Worm (Caenorhabditis elegans) whole organism, L1 larva: ENCODE measurements around the gene rgs-1.

Experiments used
- C04F5.9 ChIP-seq: sonication (generic microtip); optimal IDR thresholded peaks from 2 replicates; lab custom pipeline; 2016; ENCODE audit warnings: missing genetic modification characterization, missing compliant biosample characterization
- aly-2 ChIP-seq: fragments of 150-350 bp; optimal IDR thresholded peaks from 2 replicates; lab custom pipeline; 2014; ENCODE audit warnings: missing biosample characterization, missing genetic modification characterization
- fos-1 ChIP-seq: fragments of 150-350 bp; optimal IDR thresholded peaks from 2 replicates; lab custom pipeline; 2014; ENCODE audit warnings: missing biosample characterization, missing genetic modification characterization
- lin-14 ChIP-seq: fragments of 200-800 bp; sonication (Bioruptor generic); optimal IDR thresholded peaks from 2 replicates; lab custom pipeline; 2018; ENCODE audit warnings: mild to moderate bottlenecking, missing genetic modification characterization, moderate library complexity, missing compliant biosample characterization
- lin-39 ChIP-seq: fragments of 150-350 bp; optimal IDR thresholded peaks from 2 replicates; lab custom pipeline; 2014; ENCODE audit warnings: missing biosample characterization, missing genetic modification reagents, missing genetic modification characterization
- lsy-2 ChIP-seq, 2 experiments: fragments of 150-350 bp; optimal IDR thresholded peaks; 2 replicates each; lab custom pipeline; 2014; ENCODE audit warnings: missing biosample characterization in 2 of 2, missing genetic modification characterization in 2 of 2
- mep-1 ChIP-seq: fragments of 150-350 bp; optimal IDR thresholded peaks from 2 replicates; lab custom pipeline; 2014; ENCODE audit warnings: missing biosample characterization, missing genetic modification characterization
- nhr-12 ChIP-seq: sonication (generic microtip); optimal IDR thresholded peaks from 2 replicates; lab custom pipeline; 2017; ENCODE audit warnings: missing biosample characterization, missing genetic modification characterization
- nhr-237 ChIP-seq: fragments of 150-350 bp; optimal IDR thresholded peaks from 2 replicates; lab custom pipeline; 2014; ENCODE audit warnings: missing biosample characterization, missing genetic modification characterization
- nhr-77 ChIP-seq: fragments of 150-350 bp; optimal IDR thresholded peaks from 2 replicates; lab custom pipeline; 2014; ENCODE audit warnings: missing biosample characterization, missing genetic modification characterization
- pqm-1 ChIP-seq: sonication (generic microtip); optimal IDR thresholded peaks from 3 replicates; lab custom pipeline; 2017; ENCODE audit warnings: missing biosample characterization, missing genetic modification characterization
- skn-1 ChIP-seq: fragments of 150-350 bp; optimal IDR thresholded peaks from 2 replicates; lab custom pipeline; 2014; ENCODE audit warnings: missing biosample characterization, missing genetic modification characterization
- swsn-7 ChIP-seq: sonication (generic microtip); optimal IDR thresholded peaks from 2 replicates; lab custom pipeline; 2016; ENCODE audit warnings: missing genetic modification characterization, missing compliant biosample characterization
- unc-62 ChIP-seq: fragments of 150-350 bp; optimal IDR thresholded peaks from 2 replicates; lab custom pipeline; 2014; ENCODE audit warnings: missing biosample characterization, missing genetic modification reagents, missing genetic modification characterization

DNA sequence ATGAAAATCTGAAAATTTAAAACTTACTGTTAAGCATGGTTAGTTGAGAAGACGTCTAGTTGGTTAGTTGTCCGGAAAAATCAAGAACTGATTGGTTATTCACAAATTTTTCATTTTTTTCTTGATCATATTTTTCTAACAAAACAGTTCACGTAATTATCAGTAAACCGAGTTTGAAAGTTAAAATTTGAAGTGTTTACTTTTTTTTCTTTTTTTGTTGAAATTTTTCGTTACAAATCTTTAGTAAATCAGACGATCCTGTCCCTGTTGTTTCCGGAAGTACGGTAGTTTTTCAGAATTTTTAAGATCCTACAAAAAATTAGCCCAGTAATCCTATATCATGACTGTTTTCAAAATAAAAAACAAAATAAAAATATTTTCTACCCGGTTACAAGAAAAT is 15.9 kb downstream of the rgs-1 start, which contains the start of gene C05B5.2:
- TF ChIP-seq mep-1 (tag; lab: Kevin White, UChicago) (no peak), nhr-77 (tag; lab: Kevin White, UChicago) (no peak), lsy-2 (tag; optimal IDR thresholded peaks at IDR 0.05; lab: Kevin White, UChicago) (no peak), swsn-7 (tag; lab: Kevin White, UChicago) (no peak), nhr-237 (tag; lab: Kevin White, UChicago) (no peak), skn-1 (tag; lab: Kevin White, UChicago) (no peak), C04F5.9 (no peak), aly-2 (no peak), lin-14 (GFP tag; lab: Kevin White, UChicago) (no peak), unc-62 (GFP tag; lab: Kevin White, UChicago) (no peak), nhr-12 (tag; lab: Kevin White, UChicago) (no peak), lin-39 (tag; lab: Kevin White, UChicago) (no peak), pqm-1 (tag; lab: Kevin White, UChicago) (no peak), fos-1 (tag; lab: Kevin White, UChicago) (no peak)
